Worm (Caenorhabditis elegans) whole organism, late embryonic: ENCODE data around the gene Y24F12A.1.
A peak's percentile ranks its signal among the peaks of the same experiment; 100 is the strongest.

Experiments used
- C08G9.2 ChIP-seq: sonication (generic microtip); optimal IDR thresholded peaks from 2 replicates; lab custom pipeline; 2016; ENCODE audit warnings: mild to moderate bottlenecking, missing genetic modification characterization, moderate library complexity, missing compliant biosample characterization
- C38D4.7 ChIP-seq: fragments of 200-800 bp; sonication (Bioruptor generic); optimal IDR thresholded peaks from 2 replicates; lab custom pipeline; 2018; ENCODE audit warnings: mild to moderate bottlenecking, missing genetic modification characterization, moderate library complexity, missing compliant biosample characterization
- K02D7.2 ChIP-seq: sonication (generic microtip); optimal IDR thresholded peaks from 2 replicates; lab custom pipeline; 2017; ENCODE audit warnings: mild to moderate bottlenecking, missing genetic modification characterization, missing compliant biosample characterization
- T23F11.4 ChIP-seq: fragments of 200-800 bp; sonication (Bioruptor generic); optimal IDR thresholded peaks from 2 replicates; lab custom pipeline; 2018; ENCODE audit warnings: mild to moderate bottlenecking, missing genetic modification characterization, missing compliant biosample characterization
- Y22D7AL.16 ChIP-seq: sonication (generic microtip); optimal IDR thresholded peaks from 2 replicates; lab custom pipeline; 2016; ENCODE audit warnings: missing genetic modification characterization, missing compliant biosample characterization
- ahr-1 ChIP-seq: sonication (generic microtip); optimal IDR thresholded peaks from 2 replicates; lab custom pipeline; 2016; ENCODE audit warnings: missing genetic modification characterization, missing compliant biosample characterization
- ceh-18 ChIP-seq: sonication (generic microtip); optimal IDR thresholded peaks from 2 replicates; lab custom pipeline; 2016; ENCODE audit warnings: missing genetic modification characterization, missing compliant biosample characterization
- ceh-19 ChIP-seq: fragments of 200-800 bp; sonication (Bioruptor generic); optimal IDR thresholded peaks from 2 replicates; lab custom pipeline; 2018; ENCODE audit warnings: mild to moderate bottlenecking, missing genetic modification characterization, missing compliant biosample characterization
- ceh-22 ChIP-seq: sonication (generic microtip); optimal IDR thresholded peaks from 2 replicates; lab custom pipeline; 2017; ENCODE audit warnings: missing biosample characterization, missing genetic modification characterization
- ceh-48 ChIP-seq: sonication (generic microtip); optimal IDR thresholded peaks from 2 replicates; lab custom pipeline; 2016; ENCODE audit warnings: missing genetic modification characterization, inconsistent platforms, missing compliant biosample characterization
- che-1 ChIP-seq: sonication (generic microtip); optimal IDR thresholded peaks from 2 replicates; lab custom pipeline; 2016; ENCODE audit warnings: mild to moderate bottlenecking, missing genetic modification characterization, missing compliant biosample characterization
- dmd-4 ChIP-seq: sonication (generic microtip); optimal IDR thresholded peaks from 2 replicates; lab custom pipeline; 2016; ENCODE audit warnings: borderline replicate concordance, missing genetic modification characterization, missing compliant biosample characterization
- dve-1 ChIP-seq: sonication (generic microtip); optimal IDR thresholded peaks from 2 replicates; lab custom pipeline; 2017; ENCODE audit warnings: antibody characterized with exemption, mild to moderate bottlenecking, missing genetic modification characterization, missing compliant biosample characterization
- elt-2 ChIP-seq: sonication (generic microtip); optimal IDR thresholded peaks from 2 replicates; lab custom pipeline; 2016; ENCODE audit warnings: missing genetic modification reagents, missing genetic modification characterization, missing compliant biosample characterization
- fkh-10 ChIP-seq: fragments of 150-350 bp; optimal IDR thresholded peaks from 2 replicates; lab custom pipeline; 2014; ENCODE audit warnings: missing biosample characterization, missing genetic modification reagents, missing genetic modification characterization
- fkh-6 ChIP-seq: sonication (generic microtip); optimal IDR thresholded peaks from 2 replicates; lab custom pipeline; 2016; ENCODE audit warnings: missing genetic modification characterization, missing compliant biosample characterization
- gmeb-2 ChIP-seq: sonication (generic microtip); optimal IDR thresholded peaks from 2 replicates; lab custom pipeline; 2016; ENCODE audit warnings: missing genetic modification characterization, inconsistent platforms, missing compliant biosample characterization
- hlh-15 ChIP-seq: sonication (generic microtip); optimal IDR thresholded peaks from 2 replicates; lab custom pipeline; 2016; ENCODE audit warnings: missing genetic modification characterization, missing compliant biosample characterization
- hlh-6 ChIP-seq: sonication (generic microtip); optimal IDR thresholded peaks from 2 replicates; lab custom pipeline; 2016; ENCODE audit warnings: missing genotype, missing genetic modification characterization, missing compliant biosample characterization
- hlh-8 ChIP-seq: sonication (generic microtip); optimal IDR thresholded peaks from 2 replicates; lab custom pipeline; 2016; ENCODE audit warnings: missing genotype, missing genetic modification characterization, missing compliant biosample characterization
- lin-11 ChIP-seq: fragments of 200-800 bp; sonication (Bioruptor generic); optimal IDR thresholded peaks from 2 replicates; lab custom pipeline; 2018; ENCODE audit warnings: mild to moderate bottlenecking, missing genetic modification characterization, missing compliant biosample characterization
- mec-3 ChIP-seq: sonication (generic microtip); optimal IDR thresholded peaks from 2 replicates; lab custom pipeline; 2016; ENCODE audit warnings: borderline replicate concordance, missing genetic modification characterization, missing compliant biosample characterization
- nfya-1 ChIP-seq: sonication (generic microtip); optimal IDR thresholded peaks from 2 replicates; lab custom pipeline; 2017; ENCODE audit warnings: missing genetic modification characterization, mild to moderate bottlenecking, missing compliant biosample characterization, antibody characterized with exemption, moderate library complexity
- nhr-11 ChIP-seq: fragments of 150-350 bp; optimal IDR thresholded peaks from 2 replicates; lab custom pipeline; 2014; ENCODE audit warnings: missing biosample characterization, missing genetic modification characterization
- nhr-232 ChIP-seq: sonication (generic microtip); optimal IDR thresholded peaks from 2 replicates; lab custom pipeline; 2016; ENCODE audit warnings: missing genetic modification characterization, missing compliant biosample characterization
- pha-2 ChIP-seq: sonication (generic microtip); optimal IDR thresholded peaks from 2 replicates; lab custom pipeline; 2017; ENCODE audit warnings: mild to moderate bottlenecking, missing genetic modification characterization, missing compliant biosample characterization
- pqm-1 ChIP-seq: sonication (generic microtip); optimal IDR thresholded peaks from 2 replicates; lab custom pipeline; 2016; ENCODE audit warnings: missing genetic modification characterization, missing compliant biosample characterization
- ref-2 ChIP-seq: sonication (generic microtip); optimal IDR thresholded peaks from 2 replicates; lab custom pipeline; 2016; ENCODE audit warnings: missing genetic modification characterization, missing compliant biosample characterization
- rnt-1 ChIP-seq: sonication (generic microtip); optimal IDR thresholded peaks from 2 replicates; lab custom pipeline; 2016; ENCODE audit warnings: missing genetic modification characterization, missing compliant biosample characterization
- sox-2 ChIP-seq: fragments of 200-800 bp; sonication (Bioruptor generic); IDR thresholded peaks from 2 replicates; pipeline ENCODE4 v1.3.6; 2022; ENCODE audit warnings: missing genetic modification reagents, missing genetic modification characterization, missing compliant biosample characterization
- sox-4 ChIP-seq: sonication (generic microtip); optimal IDR thresholded peaks from 2 replicates; lab custom pipeline; 2017; ENCODE audit warnings: mild to moderate bottlenecking, missing genetic modification characterization, inconsistent platforms, missing compliant biosample characterization
- ttx-3 ChIP-seq: sonication (generic microtip); optimal IDR thresholded peaks from 2 replicates; lab custom pipeline; 2016; ENCODE audit warnings: missing genetic modification reagents, missing genetic modification characterization, missing compliant biosample characterization
- unc-3 ChIP-seq, 2 experiments: fragments of 200-800 bp in 1 of 2; sonication (Bioruptor generic) in 1 of 2; sonication (generic microtip) in 1 of 2; conservative IDR thresholded peaks in 1 of 2; optimal IDR thresholded peaks in 1 of 2; 2 replicates each; pipeline versions ENCODE4 v1.3.6 to Lab custom; 2016 to 2022; ENCODE audit warnings: missing compliant biosample characterization in 2 of 2, missing genetic modification characterization in 2 of 2, missing genetic modification reagents in 1 of 2
- unc-42 ChIP-seq: sonication (generic microtip); optimal IDR thresholded peaks from 2 replicates; lab custom pipeline; 2016; ENCODE audit warnings: missing genotype, missing genetic modification characterization, missing compliant biosample characterization
- unc-86 ChIP-seq: sonication (generic microtip); optimal IDR thresholded peaks from 2 replicates; lab custom pipeline; 2016; ENCODE audit warnings: missing genetic modification characterization, missing compliant biosample characterization
- zip-5 ChIP-seq: sonication (generic microtip); optimal IDR thresholded peaks from 2 replicates; lab custom pipeline; 2016; ENCODE audit warnings: missing genetic modification characterization, missing compliant biosample characterization
- ztf-16 ChIP-seq: sonication (generic microtip); optimal IDR thresholded peaks from 2 replicates; lab custom pipeline; 2017; ENCODE audit warnings: missing genetic modification characterization, missing compliant biosample characterization

Y24F12A.1 gene

DNA sequence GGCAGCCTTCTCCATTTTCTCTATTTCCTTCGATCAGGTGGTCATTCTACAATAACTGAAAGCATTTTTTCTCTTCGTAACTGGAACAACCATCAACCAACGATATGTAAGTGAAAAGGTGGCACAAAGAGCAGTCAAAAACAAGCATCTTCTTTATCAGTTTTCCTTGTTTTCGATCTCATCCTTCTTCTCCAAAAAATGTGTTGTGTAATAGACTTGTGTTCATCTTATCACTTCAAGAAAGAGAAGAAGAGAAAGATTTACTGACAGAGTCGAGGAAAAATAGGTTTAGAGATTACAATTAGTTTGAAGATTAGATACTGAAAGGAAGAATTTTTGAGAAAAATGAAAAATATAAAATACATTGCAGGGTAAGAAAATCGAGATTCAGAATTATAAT lies 40.3 kb downstream of the Y24F12A.1 start:
- TF ChIP-seq elt-2 (tag; lab: Kevin White, UChicago) (peak; percentile 17), fkh-10 (GFP tag; lab: Kevin White, UChicago) (no peak)

DNA sequence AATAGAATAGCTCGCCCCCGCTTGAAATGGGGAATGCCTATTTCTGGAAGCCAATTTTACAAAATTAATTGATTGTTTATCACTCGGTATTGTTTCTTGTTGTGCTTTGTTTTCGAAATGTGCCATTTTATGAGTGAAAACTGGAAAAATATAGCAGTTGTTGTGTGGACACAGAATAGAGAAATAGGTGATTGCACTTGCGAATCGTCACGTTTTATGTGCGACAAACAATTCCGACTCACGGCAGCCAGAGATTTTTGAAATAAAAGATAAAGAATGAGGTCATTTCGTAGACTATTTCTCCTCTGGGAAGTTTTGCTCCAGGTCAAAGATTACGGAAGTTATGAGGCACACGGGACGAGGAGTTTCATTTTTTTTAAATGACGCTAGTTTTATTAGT lies 41.9 kb downstream of the Y24F12A.1 start:
- TF ChIP-seq unc-3 (GFP tag; conservative IDR thresholded peaks at IDR 0.05; lab: Robert Waterston, UW) (no peak), unc-3 (tag; optimal IDR thresholded peaks at IDR 0.05; lab: Kevin White, UChicago) (no peak), gmeb-2 (no peak), unc-86 (tag; lab: Kevin White, UChicago) (no peak), K02D7.2 (tag; lab: Kevin White, UChicago) (no peak), mec-3 (no peak), nhr-232 (no peak)

DNA sequence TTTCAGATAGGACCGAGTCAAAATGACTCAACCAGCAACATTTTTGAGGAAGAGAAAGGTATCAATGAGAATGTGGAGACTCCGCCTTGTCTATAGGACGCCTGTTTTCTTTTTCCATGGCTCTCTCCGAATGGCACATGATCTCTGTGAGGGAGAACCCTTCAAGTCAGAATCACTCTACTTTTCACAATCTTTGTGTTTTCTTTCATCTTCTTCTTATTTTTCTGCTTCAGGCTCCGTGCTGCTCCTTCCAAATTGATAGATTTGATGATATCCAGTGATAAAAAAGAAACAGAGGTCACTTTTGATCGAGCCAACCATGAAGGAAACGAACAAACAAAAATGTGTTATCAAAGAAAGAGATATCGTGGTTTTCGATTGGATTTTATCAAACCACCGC lies 44.0 kb downstream of the Y24F12A.1 start, which contains the start of gene ZK809.8:
Gene ZK809.8 (minus strand): TSS at position 34 of the 400 bp plus-strand sequence.
- TF ChIP-seq ceh-18 (tag; lab: Kevin White, UChicago) (peak; percentile 51), T23F11.4 (GFP tag; lab: Kevin White, UChicago) (no peak)

ce11 chrIV:11650344-11650743 lies 45.3 kb downstream of the Y24F12A.1 start:
- no peak for TF ChIP-seq fkh-10 (GFP tag; lab: Kevin White, UChicago)
- TF ChIP-seq ahr-1 (tag; lab: Kevin White, UChicago): no peak
- no peak for TF ChIP-seq dmd-4 (tag; lab: Kevin White, UChicago)
- TF ChIP-seq ceh-22 (tag; lab: Kevin White, UChicago): no peak
- TF ChIP-seq hlh-6 (tag; lab: Kevin White, UChicago): no peak
- no peak for TF ChIP-seq hlh-8
- TF ChIP-seq ztf-16 (tag; lab: Kevin White, UChicago): no peak

ce11 chrIV:11651965-11652453 lies 47.0 kb downstream of the Y24F12A.1 start, which contains the start of the genes acl-3 and ndub-6:
TSS of gene acl-3 (minus strand) at chrIV:11652023.
TSS of gene ndub-6 (plus strand) at chrIV:11652403.
- no peak for TF ChIP-seq gmeb-2
- TF ChIP-seq ceh-19 (GFP tag; lab: Kevin White, UChicago): no peak
- TF ChIP-seq ceh-48: no peak
- no peak for TF ChIP-seq fkh-6 (tag; lab: Kevin White, UChicago)
- TF ChIP-seq unc-3 (GFP tag; conservative IDR thresholded peaks at IDR 0.05; lab: Robert Waterston, UW): no peak
- no peak for TF ChIP-seq unc-3 (tag; optimal IDR thresholded peaks at IDR 0.05; lab: Kevin White, UChicago)
- no peak for TF ChIP-seq ref-2
- no peak for TF ChIP-seq sox-4 (tag; lab: Kevin White, UChicago)
- no peak for TF ChIP-seq sox-2
- no peak for TF ChIP-seq C38D4.7 (GFP tag; lab: Kevin White, UChicago)
- no peak for TF ChIP-seq che-1
- no peak for TF ChIP-seq fkh-10 (GFP tag; lab: Kevin White, UChicago)
- no peak for TF ChIP-seq ceh-18 (tag; lab: Kevin White, UChicago)
- no peak for TF ChIP-seq mec-3
- TF ChIP-seq hlh-8: no peak

DNA sequence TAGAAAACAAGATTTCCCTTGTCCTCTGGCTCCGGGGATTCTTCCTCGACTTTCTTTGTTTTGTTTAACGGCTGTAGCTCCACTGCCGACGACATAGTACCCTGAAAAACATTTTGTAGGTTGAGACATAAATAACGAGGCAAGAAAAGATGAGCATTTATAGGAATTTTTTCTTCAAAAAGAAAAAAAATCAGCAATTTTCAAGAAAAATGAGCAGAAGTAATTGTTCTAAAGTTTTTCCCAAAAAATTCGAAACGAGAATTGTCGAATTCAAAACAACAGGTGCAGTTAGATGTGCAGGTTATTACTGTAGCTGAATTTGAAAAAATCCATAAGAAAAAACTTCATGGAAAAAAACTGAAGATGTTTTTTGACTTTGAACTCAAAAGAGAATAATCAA lies 50.3 kb downstream of the Y24F12A.1 start, which contains the start of gene ent-1:
Gene ent-1 (minus strand): TSS at position 101 of the 400 bp plus-strand sequence.
- TF ChIP-seq fkh-6 (tag; lab: Kevin White, UChicago) (no peak), C08G9.2 (tag; lab: Kevin White, UChicago) (no peak), Y22D7AL.16 (tag; lab: Kevin White, UChicago) (no peak), hlh-15 (tag; lab: Kevin White, UChicago) (no peak), rnt-1 (tag; lab: Kevin White, UChicago) (no peak), hlh-8 (no peak), lin-11 (no peak), ceh-18 (tag; lab: Kevin White, UChicago) (no peak), nfya-1 (no peak), unc-42 (no peak), nhr-11 (tag; lab: Kevin White, UChicago) (no peak), T23F11.4 (GFP tag; lab: Kevin White, UChicago) (no peak), K02D7.2 (tag; lab: Kevin White, UChicago) (no peak), pha-2 (tag; lab: Kevin White, UChicago) (no peak), dve-1 (no peak), zip-5 (tag; lab: Kevin White, UChicago) (no peak), pqm-1 (tag; lab: Kevin White, UChicago) (no peak), sox-2 (no peak), ttx-3 (no peak), elt-2 (tag; lab: Kevin White, UChicago) (no peak)
